Fruit fly (Drosophila melanogaster) whole organism, adult: ENCODE data around the gene dpr6.

ENCODE experiments used
- CG11617 ChIP-seq: fragments of 200-800 bp; sonication (Bioruptor generic); optimal IDR thresholded peaks from 2 replicates; lab custom pipeline; 2017; ENCODE audit warnings: mild to moderate bottlenecking, missing biosample characterization, missing genetic modification reagents, missing genetic modification characterization
- CG12768 ChIP-seq: fragments of 200-800 bp; sonication (Bioruptor generic); optimal IDR thresholded peaks from 2 replicates; lab custom pipeline; 2017; ENCODE audit warnings: missing biosample characterization, missing genetic modification characterization, mild to moderate bottlenecking, moderate library complexity, missing genetic modification reagents
- CG14711 ChIP-seq: fragments of 200-800 bp; sonication (Bioruptor generic); optimal IDR thresholded peaks from 2 replicates; lab custom pipeline; 2018; ENCODE audit warnings: missing biosample characterization, mild to moderate bottlenecking, missing genetic modification characterization, moderate library complexity
- CG1620 ChIP-seq: fragments of 200-800 bp; sonication (Bioruptor generic); optimal IDR thresholded peaks from 2 replicates; lab custom pipeline; 2016; ENCODE audit warnings: missing biosample characterization, missing genetic modification characterization
- CG33017 ChIP-seq: fragments of 200-800 bp; sonication (Bioruptor generic); optimal IDR thresholded peaks from 2 replicates; lab custom pipeline; 2018; ENCODE audit warnings: missing biosample characterization, mild to moderate bottlenecking, missing genetic modification characterization, moderate library complexity
- CG5204 ChIP-seq: fragments of 200-800 bp; sonication (Bioruptor generic); optimal IDR thresholded peaks from 2 replicates; lab custom pipeline; 2016; ENCODE audit warnings: missing biosample characterization, missing genetic modification characterization
- CG7045 ChIP-seq: fragments of 200-800 bp; sonication (Bioruptor generic); optimal IDR thresholded peaks from 2 replicates; lab custom pipeline; 2017; ENCODE audit warnings: missing biosample characterization, mild to moderate bottlenecking, missing genetic modification characterization
- CG7101 ChIP-seq: fragments of 200-800 bp; sonication (Bioruptor generic); optimal IDR thresholded peaks from 2 replicates; lab custom pipeline; 2018; ENCODE audit warnings: missing biosample characterization, mild to moderate bottlenecking, missing genetic modification characterization, moderate library complexity
- Clk ChIP-seq: fragments of 200-800 bp; sonication (Bioruptor generic); optimal IDR thresholded peaks from 2 replicates; lab custom pipeline; 2017; ENCODE audit warnings: missing biosample characterization, missing genetic modification characterization
- Crg-1 ChIP-seq: fragments of 200-800 bp; sonication (Bioruptor generic); optimal IDR thresholded peaks from 2 replicates; lab custom pipeline; 2016; ENCODE audit warnings: missing biosample characterization, missing genetic modification characterization
- Hr96 ChIP-seq: fragments of 200-800 bp; sonication (Bioruptor generic); optimal IDR thresholded peaks from 2 replicates; lab custom pipeline; 2016; ENCODE audit warnings: missing biosample characterization, missing genetic modification characterization
- Mnt ChIP-seq: fragments of 200-800 bp; sonication (Bioruptor generic); optimal IDR thresholded peaks from 2 replicates; lab custom pipeline; 2016; ENCODE audit warnings: missing biosample characterization, mild to moderate bottlenecking, missing genetic modification characterization
- bab1 ChIP-seq: fragments of 200-800 bp; sonication (Bioruptor generic); optimal IDR thresholded peaks from 3 replicates; lab custom pipeline; 2019; ENCODE audit warnings: missing biosample characterization, mild to moderate bottlenecking, missing genetic modification characterization, moderate library complexity
- cic ChIP-seq: fragments of 200-800 bp; sonication (Bioruptor generic); optimal IDR thresholded peaks from 2 replicates; lab custom pipeline; 2017; ENCODE audit warnings: missing biosample characterization, mild to moderate bottlenecking, missing genetic modification characterization, moderate library complexity
- cnc ChIP-seq, 2 experiments: fragments of >200 bp; optimal IDR thresholded peaks; 2 replicates each; lab custom pipeline; 2017
- kay ChIP-seq: fragments of 200-800 bp; sonication (Bioruptor generic); peaks from one replicate; lab custom pipeline; 2016; ENCODE audit warnings: missing biosample characterization, missing genetic modification characterization, borderline replicate concordance
- ovo ChIP-seq: fragments of 200-800 bp; sonication (Bioruptor generic); optimal IDR thresholded peaks from 2 replicates; lab custom pipeline; 2016; ENCODE audit warnings: missing biosample characterization, missing genetic modification characterization
- pad ChIP-seq: fragments of 200-800 bp; sonication (Bioruptor generic); optimal IDR thresholded peaks from 3 replicates; lab custom pipeline; 2017; ENCODE audit warnings: missing biosample characterization, missing genetic modification characterization, mild to moderate bottlenecking, moderate library complexity, missing genetic modification reagents
- tj ChIP-seq: fragments of 200-800 bp; sonication (Bioruptor generic); optimal IDR thresholded peaks from 3 replicates; lab custom pipeline; 2017; ENCODE audit warnings: missing biosample characterization, mild to moderate bottlenecking, missing genetic modification characterization, moderate library complexity
- toe ChIP-seq: fragments of 200-800 bp; sonication (Bioruptor generic); optimal IDR thresholded peaks from 2 replicates; lab custom pipeline; 2016; ENCODE audit warnings: missing biosample characterization, missing genetic modification characterization

dpr6 gene

DNA sequence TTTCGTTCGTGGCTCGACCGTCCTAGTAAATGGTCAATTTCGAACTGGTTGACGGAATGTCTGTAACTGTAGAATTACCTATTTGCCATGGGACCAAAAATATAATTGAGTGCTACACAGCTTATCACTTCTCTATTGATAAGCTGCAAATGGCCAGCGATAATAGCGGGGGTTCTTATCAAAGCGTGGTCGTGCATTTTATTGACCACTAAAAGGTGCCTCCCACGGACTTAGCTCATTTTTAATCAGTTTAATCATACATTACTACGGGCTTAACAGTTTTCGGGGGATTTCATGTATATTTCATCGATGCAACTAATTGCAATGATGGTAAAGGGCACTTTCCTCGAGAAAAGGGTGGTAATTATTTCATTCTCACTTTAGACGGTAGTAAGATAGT lies 120.3 kb downstream of the dpr6 start, which contains the start of gene CG32054:
Gene CG32054 (minus strand): TSS at position 17 of the 400 bp plus-strand sequence.
- no peak for TF ChIP-seq cic
- TF ChIP-seq CG7101 (tag; lab: Kevin White, UChicago) = no peak
- TF ChIP-seq cnc (optimal IDR thresholded peaks at IDR 0.05; lab: Kevin White, UChicago) = no peak
- no peak for TF ChIP-seq Clk (GFP tag; lab: Kevin White, UChicago)
- TF ChIP-seq tj (GFP tag; lab: Kevin White, UChicago) = no peak
- no peak for TF ChIP-seq CG14711 (tag; lab: Kevin White, UChicago)
- no peak for TF ChIP-seq CG11617 (GFP tag; lab: Kevin White, UChicago)
- TF ChIP-seq Crg-1 = no peak
- no peak for TF ChIP-seq CG1620 (GFP tag; lab: Kevin White, UChicago)
- TF ChIP-seq CG7045 (GFP tag; lab: Kevin White, UChicago) = no peak
- no peak for TF ChIP-seq toe
- no peak for TF ChIP-seq ovo
- no peak for TF ChIP-seq pad (GFP tag; lab: Kevin White, UChicago)
- TF ChIP-seq kay (GFP tag; lab: Kevin White, UChicago) = no peak
- TF ChIP-seq Mnt (GFP tag; lab: Kevin White, UChicago) = no peak
- TF ChIP-seq CG5204 (GFP tag; lab: Kevin White, UChicago) = no peak
- TF ChIP-seq CG12768 (GFP tag; lab: Kevin White, UChicago) = no peak

DNA sequence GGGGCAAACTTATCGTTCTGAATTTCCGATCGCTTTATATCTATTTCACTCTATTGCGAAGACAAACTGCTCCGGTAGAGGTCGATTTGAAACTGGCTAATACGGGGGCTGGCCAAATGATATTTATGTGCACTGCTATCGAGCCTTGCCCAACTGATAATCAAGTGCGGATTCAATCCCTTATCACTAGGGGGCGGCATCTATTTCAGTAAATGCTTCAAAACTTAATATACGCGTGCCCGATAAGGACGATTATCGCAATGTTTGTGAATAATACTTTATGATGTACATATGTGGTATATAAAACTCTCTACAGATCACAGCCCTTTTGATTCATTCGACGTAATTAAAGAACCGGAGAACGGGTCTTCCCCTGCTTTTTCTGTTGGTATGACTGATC lies 123.6 kb downstream of the dpr6 start, which contains the start of gene Srg2:
Gene Srg2 (minus strand): TSS at position 101 of the 400 bp plus-strand sequence.
- TF ChIP-seq Hr96 (GFP tag; lab: Kevin White, UChicago) (no peak), kay (GFP tag; lab: Kevin White, UChicago) (peak; percentile 61)

DNA sequence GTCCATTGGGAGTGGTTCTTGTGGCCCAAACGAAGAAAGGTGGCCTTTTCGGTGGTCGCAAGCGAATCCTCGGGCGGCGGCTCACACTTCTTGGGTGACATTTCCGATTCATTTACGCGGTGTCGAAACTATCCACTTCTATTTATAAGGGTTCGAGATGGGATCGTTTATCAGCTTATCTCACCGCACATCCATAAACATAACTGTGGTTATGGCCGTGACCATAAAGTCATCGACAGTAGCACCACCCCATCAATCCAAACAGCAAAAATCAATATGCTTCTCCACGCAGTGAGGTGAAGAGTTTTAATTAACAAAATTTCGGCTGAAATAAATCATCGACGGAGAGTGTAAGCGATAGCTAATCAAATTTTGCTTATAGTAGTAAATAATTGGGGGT lies 126.3 kb downstream of the dpr6 start, which contains the start of gene CG42826:
Gene CG42826 (minus strand): TSS at position 101 of the 400 bp plus-strand sequence.
- TF ChIP-seq Crg-1 = no peak
- TF ChIP-seq cic = no peak
- no peak for TF ChIP-seq cnc (optimal IDR thresholded peaks at IDR 0.05; lab: Kevin White, UChicago)
- TF ChIP-seq CG33017 (tag; lab: Kevin White, UChicago) = no peak
- TF ChIP-seq CG12768 (GFP tag; lab: Kevin White, UChicago) = no peak
- TF ChIP-seq pad (GFP tag; lab: Kevin White, UChicago) = no peak
- TF ChIP-seq CG1620 (GFP tag; lab: Kevin White, UChicago) = no peak
- no peak for TF ChIP-seq CG14711 (tag; lab: Kevin White, UChicago)
- no peak for TF ChIP-seq CG11617 (GFP tag; lab: Kevin White, UChicago)
- no peak for TF ChIP-seq CG7045 (GFP tag; lab: Kevin White, UChicago)
- TF ChIP-seq toe = no peak
- no peak for TF ChIP-seq ovo
- TF ChIP-seq Clk (GFP tag; lab: Kevin White, UChicago) = no peak
- TF ChIP-seq CG5204 (GFP tag; lab: Kevin White, UChicago) = no peak
- no peak for TF ChIP-seq Mnt (GFP tag; lab: Kevin White, UChicago)
- TF ChIP-seq kay (GFP tag; lab: Kevin White, UChicago) = no peak
- TF ChIP-seq Hr96 (GFP tag; lab: Kevin White, UChicago) = no peak
- TF ChIP-seq tj (GFP tag; lab: Kevin White, UChicago) = no peak

DNA sequence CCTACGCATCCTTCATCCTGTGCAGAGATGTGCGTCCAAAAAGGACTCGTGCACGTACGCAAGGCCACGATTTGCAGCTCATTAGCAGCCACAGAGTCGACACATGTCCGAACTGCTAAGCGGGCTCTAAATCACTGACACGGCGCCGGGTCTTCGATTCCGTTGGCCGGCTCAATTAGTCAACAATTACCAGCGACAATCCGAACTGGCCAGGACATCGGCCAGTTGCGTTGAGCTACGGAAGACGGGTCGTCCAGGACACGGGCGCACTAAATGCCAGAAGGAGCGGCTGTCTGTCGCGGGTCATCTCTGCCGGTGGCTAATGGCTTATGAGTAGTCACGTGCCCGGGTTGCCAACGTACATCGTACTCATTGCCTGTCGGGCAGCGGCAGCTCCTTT lies 131.4 kb downstream of the dpr6 start:
- TF ChIP-seq Crg-1 (no peak), cic (no peak)

DNA sequence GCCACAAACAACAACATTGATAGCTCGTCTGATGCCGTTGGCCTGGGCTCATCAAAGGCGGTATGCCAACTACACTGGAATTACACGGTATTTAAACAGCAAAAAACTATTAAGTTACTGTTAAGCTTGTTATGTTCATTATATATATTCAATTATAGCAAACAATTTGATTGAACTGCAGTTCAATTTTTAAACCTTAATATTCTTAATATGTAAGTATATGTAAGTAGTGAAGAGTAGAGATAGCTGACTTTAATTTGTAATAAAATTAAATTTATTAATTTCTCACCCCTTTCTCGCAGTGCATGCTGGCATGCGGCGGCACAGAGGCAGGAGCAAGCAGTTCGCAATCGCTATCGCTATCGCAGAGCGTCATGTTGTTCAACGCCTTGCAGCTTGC lies 135.9 kb downstream of the dpr6 start:
- TF ChIP-seq CG5204 (GFP tag; lab: Kevin White, UChicago) (peak; percentile 51), pad (GFP tag; lab: Kevin White, UChicago) (no peak), CG7101 (tag; lab: Kevin White, UChicago) (peak; percentile 30), Clk (GFP tag; lab: Kevin White, UChicago) (peak; percentile 20), ovo (no peak), CG14711 (tag; lab: Kevin White, UChicago) (peak; percentile 14), kay (GFP tag; lab: Kevin White, UChicago) (no peak), cic (no peak), CG11617 (GFP tag; lab: Kevin White, UChicago) (peak; percentile 67), CG1620 (GFP tag; lab: Kevin White, UChicago) (no peak), CG33017 (tag; lab: Kevin White, UChicago) (no peak), Crg-1 (no peak), cnc (optimal IDR thresholded peaks at IDR 0.05; lab: Kevin White, UChicago) (no peak), bab1 (GFP tag; lab: Kevin White, UChicago) (no peak), Hr96 (GFP tag; lab: Kevin White, UChicago) (peak; percentile 2), tj (GFP tag; lab: Kevin White, UChicago) (peak; percentile 13), CG12768 (GFP tag; lab: Kevin White, UChicago) (peak; percentile 20), CG7045 (GFP tag; lab: Kevin White, UChicago) (peak; percentile 62), Mnt (GFP tag; lab: Kevin White, UChicago) (no peak), toe (peak; percentile 62)

DNA sequence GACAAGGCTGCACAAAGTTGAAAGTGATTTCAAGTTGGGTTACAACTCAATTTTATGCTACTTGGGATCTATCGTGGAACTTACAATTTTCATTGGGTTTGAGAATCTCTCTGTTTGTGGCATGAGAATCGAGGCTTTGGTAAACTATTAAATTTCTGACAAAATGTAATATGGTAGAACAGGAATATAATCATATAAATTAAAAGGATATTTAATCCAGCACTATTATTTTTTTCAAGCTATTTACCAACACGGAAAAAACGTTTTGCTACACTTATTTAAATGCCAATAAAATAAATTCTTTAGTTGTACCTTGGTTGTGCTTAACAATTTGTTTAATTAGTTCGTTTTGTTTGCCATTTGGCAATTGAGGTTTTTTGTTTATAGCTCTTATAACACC lies 177.1 kb downstream of the dpr6 start, which contains the start of gene CG8072:
Gene CG8072 (plus strand): TSS at position 301 of the 400 bp plus-strand sequence.
- TF ChIP-seq CG33017 (tag; lab: Kevin White, UChicago) (no peak), pad (GFP tag; lab: Kevin White, UChicago) (no peak), kay (GFP tag; lab: Kevin White, UChicago) (no peak), cnc (optimal IDR thresholded peaks at IDR 0.05; lab: Kevin White, UChicago) (no peak), toe (no peak), tj (GFP tag; lab: Kevin White, UChicago) (no peak), CG1620 (GFP tag; lab: Kevin White, UChicago) (no peak), CG11617 (GFP tag; lab: Kevin White, UChicago) (no peak), ovo (no peak), bab1 (GFP tag; lab: Kevin White, UChicago) (no peak), CG7045 (GFP tag; lab: Kevin White, UChicago) (no peak), CG7101 (tag; lab: Kevin White, UChicago) (no peak), Mnt (GFP tag; lab: Kevin White, UChicago) (no peak), CG5204 (GFP tag; lab: Kevin White, UChicago) (no peak)
